Fruit fly (Drosophila melanogaster) whole organism, embryonic: ENCODE data around the gene CG12560.

Source experiments
- Bgb ChIP-seq: fragments of 200-800 bp; sonication (Bioruptor generic); IDR thresholded peaks from 2 replicates; pipeline ENCODE4 v1.3.6; 2022; ENCODE audit warnings: missing biosample characterization, missing genetic modification characterization; ENCODE audit not compliant: partially characterized antibody
- CG10147 ChIP-seq: fragments of 200-800 bp; sonication (Bioruptor generic); optimal IDR thresholded peaks from 2 replicates; lab custom pipeline; 2019; ENCODE audit warnings: missing biosample characterization, mild to moderate bottlenecking, missing genetic modification characterization, moderate library complexity
- CG1024 ChIP-seq: fragments of 200-800 bp; sonication (Bioruptor generic); IDR thresholded peaks from 2 replicates; pipeline ENCODE4 v1.3.6; 2022; ENCODE audit warnings: missing biosample characterization, missing genetic modification characterization
- CG10959 ChIP-seq: fragments of 200-800 bp; sonication (Bioruptor generic); IDR thresholded peaks from 2 replicates; pipeline ENCODE4 v1.3.6; 2022; ENCODE audit warnings: missing biosample characterization, missing genetic modification characterization
- CG18599 ChIP-seq: fragments of 200-800 bp; sonication (Bioruptor generic); optimal IDR thresholded peaks from 3 replicates; lab custom pipeline; 2017; ENCODE audit warnings: missing biosample characterization, missing genetic modification characterization, mild to moderate bottlenecking, moderate library complexity, missing genetic modification reagents
- CG2678 ChIP-seq: fragments of 200-800 bp; sonication (Bioruptor generic); optimal IDR thresholded peaks from 3 replicates; lab custom pipeline; 2019; ENCODE audit warnings: missing biosample characterization, mild to moderate bottlenecking, missing genetic modification characterization, moderate library complexity
- CG30403 ChIP-seq: fragments of 200-800 bp; sonication (Bioruptor generic); optimal IDR thresholded peaks from 3 replicates; lab custom pipeline; 2016; ENCODE audit warnings: missing biosample characterization, missing genetic modification characterization
- CG31224 ChIP-seq: fragments of 200-800 bp; sonication (Bioruptor generic); IDR thresholded peaks from 2 replicates; pipeline ENCODE4 v1.3.6; 2022; ENCODE audit warnings: missing biosample characterization, missing genetic modification characterization
- CG32532 ChIP-seq: fragments of 200-800 bp; sonication (Bioruptor generic); IDR thresholded peaks from 2 replicates; pipeline ENCODE4 v1.3.6; 2022; ENCODE audit warnings: missing biosample characterization, missing genetic modification characterization
- CG3281 ChIP-seq: fragments of 200-800 bp; sonication (Bioruptor generic); optimal IDR thresholded peaks from 3 replicates; lab custom pipeline; 2017; ENCODE audit warnings: missing biosample characterization, mild to moderate bottlenecking, missing genetic modification characterization
- CG34376 ChIP-seq: fragments of 200-800 bp; sonication (Bioruptor generic); optimal IDR thresholded peaks from 2 replicates; lab custom pipeline; 2018; ENCODE audit warnings: missing biosample characterization, mild to moderate bottlenecking, missing genetic modification characterization
- CG34422 ChIP-seq: fragments of 200-800 bp; sonication (Bioruptor generic); IDR thresholded peaks from 3 replicates; pipeline ENCODE4 v1.3.6; 2022; ENCODE audit warnings: missing biosample characterization, missing genetic modification characterization
- CG3847 ChIP-seq: fragments of 200-800 bp; sonication (Bioruptor generic); IDR thresholded peaks from 2 replicates; pipeline ENCODE4 v1.3.6; 2022; ENCODE audit warnings: missing biosample characterization, missing genetic modification characterization
- CG43689 ChIP-seq: fragments of 200-800 bp; sonication (Bioruptor generic); IDR thresholded peaks from 2 replicates; pipeline ENCODE4 v1.3.6; 2022; ENCODE audit warnings: missing biosample characterization, missing genetic modification characterization
- CG6683 ChIP-seq: fragments of 200-800 bp; sonication (Bioruptor generic); optimal IDR thresholded peaks from 2 replicates; lab custom pipeline; 2017; ENCODE audit warnings: missing biosample characterization, mild to moderate bottlenecking, missing genetic modification characterization, missing genetic modification reagents
- CG6689 ChIP-seq: fragments of 200-800 bp; sonication (Bioruptor generic); IDR thresholded peaks from 2 replicates; pipeline ENCODE4 v1.3.6; 2022; ENCODE audit warnings: missing biosample characterization, missing genetic modification characterization
- CG6854 ChIP-seq: fragments of 200-800 bp; sonication (Bioruptor generic); optimal IDR thresholded peaks from 3 replicates; lab custom pipeline; 2017; ENCODE audit warnings: missing biosample characterization, mild to moderate bottlenecking, missing genetic modification characterization
- CG7372 ChIP-seq: fragments of 200-800 bp; sonication (Bioruptor generic); IDR thresholded peaks from 2 replicates; pipeline ENCODE4 v1.3.6; 2022; ENCODE audit warnings: missing biosample characterization, missing genetic modification characterization
- CG7556 ChIP-seq: fragments of 200-800 bp; sonication (Bioruptor generic); optimal IDR thresholded peaks from 2 replicates; lab custom pipeline; 2017; ENCODE audit warnings: missing biosample characterization, mild to moderate bottlenecking, missing genetic modification characterization
- CG8359 ChIP-seq: fragments of 200-800 bp; sonication (Bioruptor generic); optimal IDR thresholded peaks from 2 replicates; lab custom pipeline; 2017; ENCODE audit warnings: missing biosample characterization, mild to moderate bottlenecking, missing genetic modification characterization, borderline replicate concordance
- CG9727 ChIP-seq: fragments of 200-800 bp; sonication (Bioruptor generic); optimal IDR thresholded peaks from 3 replicates; lab custom pipeline; 2017; ENCODE audit warnings: missing biosample characterization, mild to moderate bottlenecking, missing genetic modification characterization
- Dad ChIP-seq: fragments of 200-800 bp; sonication (Bioruptor generic); optimal IDR thresholded peaks from 3 replicates; lab custom pipeline; 2016; ENCODE audit warnings: missing biosample characterization, missing genetic modification characterization
- Fer3 ChIP-seq: fragments of 200-800 bp; sonication (Bioruptor generic); optimal IDR thresholded peaks from 2 replicates; lab custom pipeline; 2018; ENCODE audit warnings: missing biosample characterization, mild to moderate bottlenecking, missing genetic modification characterization, moderate library complexity
- Hand ChIP-seq: fragments of 200-800 bp; sonication (Bioruptor generic); optimal IDR thresholded peaks from 2 replicates; lab custom pipeline; 2017; ENCODE audit warnings: mild to moderate bottlenecking, missing biosample characterization, missing genetic modification reagents, missing genetic modification characterization
- Hey ChIP-seq: fragments of 200-800 bp; sonication (Bioruptor generic); optimal IDR thresholded peaks from 3 replicates; lab custom pipeline; 2018; ENCODE audit warnings: missing biosample characterization, mild to moderate bottlenecking, missing genetic modification characterization
- Meics ChIP-seq: fragments of 200-800 bp; sonication (Bioruptor generic); optimal IDR thresholded peaks from 2 replicates; lab custom pipeline; 2017; ENCODE audit warnings: missing biosample characterization, mild to moderate bottlenecking, missing genetic modification characterization
- NFAT ChIP-seq: fragments of 200-800 bp; sonication (Bioruptor generic); IDR thresholded peaks from 2 replicates; pipeline ENCODE4 v1.3.6; 2022; ENCODE audit warnings: missing biosample characterization, missing genetic modification characterization
- NfI ChIP-seq: fragments of 200-800 bp; sonication (Bioruptor generic); optimal IDR thresholded peaks from 3 replicates; lab custom pipeline; 2018; ENCODE audit warnings: missing biosample characterization, mild to moderate bottlenecking, missing genetic modification characterization, moderate library complexity
- Rfx ChIP-seq: fragments of 200-800 bp; sonication (Bioruptor generic); IDR thresholded peaks from 2 replicates; pipeline ENCODE4 v1.3.6; 2022; ENCODE audit warnings: missing biosample characterization, missing genetic modification characterization
- TFAM ChIP-seq: fragments of 200-800 bp; sonication (Bioruptor generic); optimal IDR thresholded peaks from 2 replicates; lab custom pipeline; 2017; ENCODE audit warnings: missing biosample characterization, missing genetic modification characterization, inconsistent platforms
- ap ChIP-seq: fragments of 200-800 bp; sonication (Bioruptor generic); IDR thresholded peaks from 2 replicates; pipeline ENCODE4 v1.3.6; 2022; ENCODE audit warnings: missing biosample characterization, missing genetic modification characterization
- crol ChIP-seq: fragments of 200-800 bp; sonication (Bioruptor generic); IDR thresholded peaks from 2 replicates; pipeline ENCODE4 v1.3.6; 2022; ENCODE audit warnings: missing biosample characterization, missing genetic modification characterization
- ewg ChIP-seq: fragments of 200-800 bp; sonication (Bioruptor generic); optimal IDR thresholded peaks from 3 replicates; lab custom pipeline; 2017; ENCODE audit warnings: mild to moderate bottlenecking, missing biosample characterization, missing genetic modification reagents, missing genetic modification characterization
- grau ChIP-seq: fragments of 200-800 bp; optimal IDR thresholded peaks from 3 replicates; lab custom pipeline; 2019; ENCODE audit warnings: missing biosample characterization, mild to moderate bottlenecking, missing genetic modification characterization, moderate library complexity
- gsb-n ChIP-seq: fragments of 200-800 bp; sonication (Bioruptor generic); optimal IDR thresholded peaks from 3 replicates; lab custom pipeline; 2018; ENCODE audit warnings: missing biosample characterization, mild to moderate bottlenecking, missing genetic modification characterization
- hb ChIP-seq: fragments of 200-800 bp; sonication (Bioruptor generic); IDR thresholded peaks from 3 replicates; pipeline ENCODE4 v1.3.6; 2022; ENCODE audit warnings: missing biosample characterization, missing genetic modification characterization; ENCODE audit not compliant: partially characterized antibody
- lmd ChIP-seq: fragments of 200-800 bp; sonication (Bioruptor generic); IDR thresholded peaks from 2 replicates; pipeline ENCODE4 v1.3.6; 2022; ENCODE audit warnings: missing biosample characterization, missing genetic modification characterization
- mld ChIP-seq: fragments of 200-800 bp; sonication (Bioruptor generic); IDR thresholded peaks from 3 replicates; pipeline ENCODE4 v1.3.6; 2022; ENCODE audit warnings: missing biosample characterization, missing genetic modification characterization; ENCODE audit not compliant: partially characterized antibody
- nau ChIP-seq: fragments of 200-800 bp; sonication (Bioruptor generic); optimal IDR thresholded peaks from 3 replicates; lab custom pipeline; 2017; ENCODE audit warnings: missing biosample characterization, mild to moderate bottlenecking, missing genetic modification characterization, missing genetic modification reagents
- pfk ChIP-seq: fragments of 200-800 bp; sonication (Bioruptor generic); optimal IDR thresholded peaks from 2 replicates; lab custom pipeline; 2018; ENCODE audit warnings: missing biosample characterization, mild to moderate bottlenecking, missing genetic modification characterization, moderate library complexity
- repo ChIP-seq: fragments of 200-800 bp; sonication (Bioruptor generic); optimal IDR thresholded peaks from 2 replicates; lab custom pipeline; 2016; ENCODE audit warnings: missing biosample characterization, missing genetic modification characterization
- row ChIP-seq: fragments of 200-800 bp; sonication (Bioruptor generic); IDR thresholded peaks from 3 replicates; pipeline ENCODE4 v1.3.6; 2022; ENCODE audit warnings: missing biosample characterization, missing genetic modification characterization
- slbo ChIP-seq: fragments of 200-800 bp; sonication (Bioruptor generic); IDR thresholded peaks from 2 replicates; pipeline ENCODE4 v1.3.6; 2022; ENCODE audit warnings: missing biosample characterization, missing genetic modification characterization
- tgo ChIP-seq: fragments of 200-800 bp; sonication (Bioruptor generic); IDR thresholded peaks from 3 replicates; pipeline ENCODE4 v1.3.6; 2022; ENCODE audit warnings: missing biosample characterization, missing genetic modification characterization
- tin ChIP-seq: fragments of 200-800 bp; sonication (Bioruptor generic); optimal IDR thresholded peaks from 3 replicates; lab custom pipeline; 2016; ENCODE audit warnings: missing biosample characterization, missing genetic modification characterization
- ttk ChIP-seq: fragments of 200-800 bp; sonication (Bioruptor generic); IDR thresholded peaks from 2 replicates; pipeline ENCODE4 v2.1.2; 2022; ENCODE audit warnings: missing biosample characterization, missing genetic modification characterization
- unpg ChIP-seq: fragments of 200-800 bp; sonication (Bioruptor generic); optimal IDR thresholded peaks from 3 replicates; lab custom pipeline; 2018; ENCODE audit warnings: missing biosample characterization, mild to moderate bottlenecking, missing genetic modification characterization, moderate library complexity
- usp ChIP-seq: fragments of >200 bp; optimal IDR thresholded peaks from 2 replicates; lab custom pipeline; 2017; ENCODE audit warnings: missing biosample characterization, missing genetic modification characterization
- z ChIP-seq: fragments of 200-800 bp; sonication (Bioruptor generic); IDR thresholded peaks from 3 replicates; pipeline ENCODE4 v1.3.6; 2022; ENCODE audit warnings: missing biosample characterization, missing genetic modification characterization
- zfh2 ChIP-seq: fragments of 200-800 bp; sonication (Bioruptor generic); optimal IDR thresholded peaks from 2 replicates; lab custom pipeline; 2016; ENCODE audit warnings: missing biosample characterization, missing genetic modification characterization

Gene CG12560

DNA sequence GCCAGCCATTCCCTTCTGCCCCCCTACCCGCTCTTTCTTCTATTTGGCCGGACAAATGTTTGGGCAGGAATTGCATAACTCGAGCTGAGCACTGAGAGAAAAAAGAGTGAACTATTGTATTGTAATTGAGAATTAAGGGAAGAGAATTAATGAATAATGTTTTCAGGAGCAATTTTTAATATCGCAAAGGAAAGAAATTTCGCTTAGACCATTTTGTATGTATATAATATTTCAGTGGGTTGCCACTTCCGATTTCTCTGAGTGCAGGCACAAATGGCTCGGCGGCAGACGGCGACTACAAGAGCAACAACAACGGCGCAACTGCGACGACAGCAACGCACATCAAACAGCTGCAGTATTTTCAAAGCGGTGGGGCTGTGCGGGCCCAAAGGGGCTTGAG is 44.7 kb downstream of the CG12560 start (continued):
- peak; percentile 67; the same call in 1 of the 2 replicates for TF ChIP-seq CG32532
- TF ChIP-seq CG10959 (GFP tag; lab: Robert Waterston, UW), result peak; percentile 69
- peak; percentile 84 for TF ChIP-seq CG6689 (GFP tag; lab: Robert Waterston, UW)
- TF ChIP-seq ewg, result peak; percentile 69
- TF ChIP-seq nau (GFP tag; lab: Kevin White, UChicago), result peak; percentile 81
- no peak for TF ChIP-seq Hey (tag; lab: Kevin White, UChicago)
- peak; percentile 38; the same call in 1 of the 2 replicates for TF ChIP-seq NFAT (GFP tag; lab: Robert Waterston, UW)
- TF ChIP-seq Hand (GFP tag; lab: Kevin White, UChicago), result no peak
- TF ChIP-seq CG7372 (GFP tag; lab: Robert Waterston, UW), result peak; percentile 59
- peak; percentile 68 for TF ChIP-seq crol
- peak; percentile 35 for TF ChIP-seq Dad
- TF ChIP-seq usp (GFP tag; lab: Kevin White, UChicago), result no peak
- TF ChIP-seq pfk (GFP tag; lab: Kevin White, UChicago), result no peak
- peak; percentile 11 for TF ChIP-seq zfh2 (GFP tag; lab: Kevin White, UChicago)
- TF ChIP-seq CG6683 (GFP tag; lab: Kevin White, UChicago), result peak; percentile 5
- TF ChIP-seq gsb-n (tag; lab: Kevin White, UChicago), result peak; percentile 40

DNA sequence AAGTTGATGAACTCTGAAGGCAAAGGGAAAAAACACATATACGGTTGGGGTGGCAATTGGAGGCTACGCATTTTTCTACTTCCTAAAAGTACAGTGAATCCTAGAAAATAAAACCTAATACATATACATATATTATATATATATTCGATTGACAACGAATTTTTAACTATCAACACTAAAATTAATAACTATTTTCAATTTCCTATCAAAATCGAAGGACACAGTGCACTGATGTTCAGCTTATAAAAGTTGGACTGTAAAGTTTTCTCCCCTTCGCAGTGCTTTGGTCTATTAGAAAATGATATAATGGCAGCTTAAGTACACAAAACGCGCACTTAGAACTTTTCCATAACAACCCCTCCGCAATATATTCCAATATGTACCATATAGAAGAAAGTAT is 46.4 kb downstream of the CG12560 start:
- no peak for TF ChIP-seq CG43689 (GFP tag; lab: Robert Waterston, UW)
- no peak for TF ChIP-seq CG30403 (GFP tag; lab: Kevin White, UChicago)
- no peak for TF ChIP-seq CG9727
- TF ChIP-seq Bgb (GFP tag; lab: Robert Waterston, UW), result no peak
- peak; percentile 9 for TF ChIP-seq CG7556 (GFP tag; lab: Kevin White, UChicago)
- TF ChIP-seq ap (GFP tag; lab: Robert Waterston, UW), result no peak
- peak; percentile 4 for TF ChIP-seq CG10147 (GFP tag; lab: Kevin White, UChicago)
- TF ChIP-seq zfh2 (GFP tag; lab: Kevin White, UChicago), result no peak
- TF ChIP-seq z, result no peak
- TF ChIP-seq CG32532, result peak; percentile 22; the same call in 1 of the 2 replicates
- TF ChIP-seq lmd (GFP tag; lab: Robert Waterston, UW), result peak; percentile 14; the same call in 1 of the 2 replicates
- TF ChIP-seq ttk, result no peak
- peak; percentile 37; the same call in 2 of the 3 replicates for TF ChIP-seq row
- peak; percentile 22 for TF ChIP-seq CG18599 (GFP tag; lab: Kevin White, UChicago)
- TF ChIP-seq CG3847 (GFP tag; lab: Robert Waterston, UW), result peak; percentile 33; the same call in 1 of the 2 replicates
- TF ChIP-seq CG8359 (GFP tag; lab: Kevin White, UChicago), result no peak
- TF ChIP-seq TFAM (GFP tag; lab: Kevin White, UChicago), result no peak
- TF ChIP-seq CG34376 (GFP tag; lab: Kevin White, UChicago), result no peak
- TF ChIP-seq tgo, result peak; percentile 22; the same call in 2 of the 3 replicates
- TF ChIP-seq CG31224 (GFP tag; lab: Robert Waterston, UW), result no peak
- no peak for TF ChIP-seq tin (GFP tag; lab: Kevin White, UChicago)
- peak; percentile 3 for TF ChIP-seq unpg (GFP tag; lab: Kevin White, UChicago)
- TF ChIP-seq slbo, result peak; percentile 52
- peak; percentile 22 for TF ChIP-seq Fer3 (tag; lab: Kevin White, UChicago)
- TF ChIP-seq CG3281 (GFP tag; lab: Kevin White, UChicago), result peak; percentile 1
- no peak for TF ChIP-seq CG34422
- no peak for TF ChIP-seq mld (GFP tag; lab: Robert Waterston, UW)
- TF ChIP-seq repo (GFP tag; lab: Kevin White, UChicago), result no peak
- TF ChIP-seq Rfx (GFP tag; lab: Robert Waterston, UW), result peak; percentile 36; the same call in 1 of the 2 replicates
- peak; percentile 48 for TF ChIP-seq Meics (GFP tag; lab: Kevin White, UChicago)
- TF ChIP-seq NfI (GFP tag; lab: Kevin White, UChicago), result peak; percentile 5
- no peak for TF ChIP-seq CG1024 (GFP tag; lab: Robert Waterston, UW)
- no peak for TF ChIP-seq hb (GFP tag; lab: Robert Waterston, UW)
- no peak for TF ChIP-seq CG6854
- peak; percentile 76 for TF ChIP-seq grau (tag; lab: Kevin White, UChicago)
- TF ChIP-seq CG2678 (tag; lab: Kevin White, UChicago), result peak; percentile 38
